Worm (Caenorhabditis elegans): ENCODE measurements around the gene lev-8.

- TF ChIP-seq ceh-13 (GFP tag; optimal IDR thresholded peaks at IDR 0.05) (no peak), ama-1 (optimal IDR thresholded peaks at IDR 0.05) (no peak)
These were observed 639 bp upstream of the lev-8 start for ce11 chrX:11560076-11560475.
